Worm (Caenorhabditis elegans) whole organism, early embryonic: Measurements from ENCODE around the gene scl-8.

Source experiments
- ama-1 ChIP-seq: fragments of 150-350 bp; optimal IDR thresholded peaks from 2 replicates; lab custom pipeline; 2014
- flt-1 ChIP-seq: fragments of 200-800 bp; sonication (Bioruptor generic); IDR thresholded peaks from 2 replicates; pipeline ENCODE4 v1.3.6; 2022; ENCODE audit warnings: missing genetic modification characterization, missing compliant biosample characterization
- hnd-1 ChIP-seq: sonication (generic microtip); optimal IDR thresholded peaks from 2 replicates; lab custom pipeline; 2016; ENCODE audit warnings: missing genetic modification characterization, missing compliant biosample characterization
- pes-1 ChIP-seq: fragments of 200-800 bp; sonication (Bioruptor generic); IDR thresholded peaks from 2 replicates; pipeline ENCODE4 v1.3.6; 2022; ENCODE audit warnings: missing genetic modification reagents, missing genetic modification characterization, missing compliant biosample characterization

ce11 chrIV:13104900-13105299, 33.4 kb downstream of the scl-8 start, which contains the start of gene rde-11:
- TF ChIP-seq flt-1 (no peak), ama-1 (lab: Kevin White, UChicago) (no peak), hnd-1 (tag; lab: Kevin White, UChicago) (no peak), pes-1 (no peak)
